Worm (Caenorhabditis elegans): Measurements from ENCODE around the gene srh-276.

DNA sequence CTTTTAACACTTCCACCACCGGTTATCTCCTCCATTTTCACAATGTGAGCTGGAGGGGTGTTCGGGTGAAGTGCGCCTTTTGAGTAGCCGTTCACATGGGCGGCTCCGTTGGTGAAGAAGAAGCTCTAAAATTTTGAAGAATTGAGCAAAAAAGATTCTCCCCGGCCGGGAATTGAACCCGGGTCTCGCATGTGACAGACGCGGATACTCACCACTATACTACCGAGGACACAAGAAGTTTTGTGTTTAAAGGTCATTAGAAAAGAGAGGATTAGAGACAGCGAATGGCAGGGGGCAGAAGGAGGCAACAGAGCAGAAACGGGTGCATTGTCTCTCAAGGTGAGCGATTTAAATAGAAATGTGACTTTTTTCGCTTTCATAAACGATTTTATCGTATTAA is 22.5 kb downstream of the srh-276 start:
- TF ChIP-seq nhr-12 (tag; optimal IDR thresholded peaks at IDR 0.05) (no peak), unc-39 (tag; optimal IDR thresholded peaks at IDR 0.05) (no peak), mep-1 (tag; optimal IDR thresholded peaks at IDR 0.05) (no peak), snpc-4 (tag; optimal IDR thresholded peaks at IDR 0.05) (no peak), unc-62 (GFP tag; optimal IDR thresholded peaks at IDR 0.05) (no peak), elt-1 (tag; optimal IDR thresholded peaks at IDR 0.05; ENCODE audit: borderline replicate concordance, insufficient read depth) (no peak), blmp-1 (tag; optimal IDR thresholded peaks at IDR 0.05) (no peak), nhr-28 (tag; optimal IDR thresholded peaks at IDR 0.05) (peak; percentile 19)
